Worm (Caenorhabditis elegans) whole organism, L4/young adult: Measurements from ENCODE around the gene dmd-5.
"Not testable (repeated sequence)": the region's sequence is repeated elsewhere in the genome, so short reads cannot be mapped to it uniquely, and the experiment has no call there.

Experiments used
- W03F9.2 ChIP-seq: fragments of 150-350 bp; optimal IDR thresholded peaks from 2 replicates; lab custom pipeline; 2014; ENCODE audit warnings: missing biosample characterization, missing genetic modification characterization
- dao-5 ChIP-seq: sonication (generic microtip); optimal IDR thresholded peaks from 2 replicates; lab custom pipeline; 2016; ENCODE audit warnings: missing genotype, missing genetic modification characterization, moderate library complexity, missing compliant biosample characterization
- him-1 ChIP-seq: sonication (generic microtip); optimal IDR thresholded peaks from 2 replicates; lab custom pipeline; 2016; ENCODE audit warnings: missing genotype, missing genetic modification reagents, missing genetic modification characterization, missing compliant biosample characterization

Gene dmd-5

DNA sequence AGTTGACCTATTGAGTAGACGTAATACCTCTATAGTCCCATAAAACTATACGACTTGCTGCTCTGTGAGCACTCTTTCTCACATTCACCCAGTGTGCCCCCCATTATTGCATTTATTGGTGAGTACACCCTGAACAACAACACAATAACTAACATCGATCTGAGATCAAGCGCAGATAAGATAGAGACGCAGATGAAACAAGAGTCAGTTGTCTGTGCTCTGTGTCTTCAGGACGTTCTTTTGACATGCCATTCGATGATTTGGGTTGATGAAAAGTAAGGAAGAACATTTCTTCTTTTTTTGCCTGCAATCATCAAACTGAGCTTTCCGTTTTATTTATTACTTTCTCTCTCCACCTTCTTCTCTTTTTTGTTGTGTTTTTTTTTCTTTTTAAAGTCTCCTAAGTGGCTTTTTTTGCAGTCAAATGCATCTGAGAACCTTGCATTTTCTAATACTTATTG is 16.3 kb upstream of the dmd-5 start, which contains the start of gene lect-2:
Gene lect-2, plus strand, starts transcription at position 411 of the 461 bp plus-strand sequence.
- no peak for TF ChIP-seq him-1 (tag; lab: Kevin White, UChicago)
- no peak for TF ChIP-seq dao-5 (tag; lab: Kevin White, UChicago)
- TF ChIP-seq W03F9.2 (tag; lab: Kevin White, UChicago): no peak

DNA sequence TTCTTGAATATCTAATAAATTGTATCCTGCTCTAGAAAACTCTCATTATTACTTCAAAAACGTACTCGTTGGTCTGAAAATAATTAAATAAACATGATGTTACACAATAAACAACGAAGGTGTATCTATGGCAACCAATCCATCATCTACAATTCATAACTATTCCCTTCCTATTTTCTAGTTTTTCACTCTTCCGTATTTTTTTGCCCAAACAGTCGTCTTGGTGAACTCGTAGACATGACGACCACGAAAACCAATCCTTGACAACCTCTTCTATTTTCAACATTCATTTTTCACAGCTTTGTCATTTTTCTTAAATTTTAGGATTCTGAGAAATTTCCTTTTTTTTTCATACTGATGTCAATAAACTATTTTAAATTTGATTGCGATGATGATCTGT is 14.8 kb upstream of the dmd-5 start, which contains the start of gene K05F1.13:
Gene K05F1.13, plus strand, starts transcription at position 301 of the 400 bp plus-strand sequence.
- TF ChIP-seq W03F9.2 (tag; lab: Kevin White, UChicago) (no peak), dao-5 (tag; lab: Kevin White, UChicago) (no peak), him-1 (tag; lab: Kevin White, UChicago) (no peak)

ce11 chrII:5785504-5785903 is 11.5 kb upstream of the dmd-5 start:
- TF ChIP-seq dao-5 (tag; lab: Kevin White, UChicago): no peak
- no peak for TF ChIP-seq him-1 (tag; lab: Kevin White, UChicago)
- no peak for TF ChIP-seq W03F9.2 (tag; lab: Kevin White, UChicago)

DNA sequence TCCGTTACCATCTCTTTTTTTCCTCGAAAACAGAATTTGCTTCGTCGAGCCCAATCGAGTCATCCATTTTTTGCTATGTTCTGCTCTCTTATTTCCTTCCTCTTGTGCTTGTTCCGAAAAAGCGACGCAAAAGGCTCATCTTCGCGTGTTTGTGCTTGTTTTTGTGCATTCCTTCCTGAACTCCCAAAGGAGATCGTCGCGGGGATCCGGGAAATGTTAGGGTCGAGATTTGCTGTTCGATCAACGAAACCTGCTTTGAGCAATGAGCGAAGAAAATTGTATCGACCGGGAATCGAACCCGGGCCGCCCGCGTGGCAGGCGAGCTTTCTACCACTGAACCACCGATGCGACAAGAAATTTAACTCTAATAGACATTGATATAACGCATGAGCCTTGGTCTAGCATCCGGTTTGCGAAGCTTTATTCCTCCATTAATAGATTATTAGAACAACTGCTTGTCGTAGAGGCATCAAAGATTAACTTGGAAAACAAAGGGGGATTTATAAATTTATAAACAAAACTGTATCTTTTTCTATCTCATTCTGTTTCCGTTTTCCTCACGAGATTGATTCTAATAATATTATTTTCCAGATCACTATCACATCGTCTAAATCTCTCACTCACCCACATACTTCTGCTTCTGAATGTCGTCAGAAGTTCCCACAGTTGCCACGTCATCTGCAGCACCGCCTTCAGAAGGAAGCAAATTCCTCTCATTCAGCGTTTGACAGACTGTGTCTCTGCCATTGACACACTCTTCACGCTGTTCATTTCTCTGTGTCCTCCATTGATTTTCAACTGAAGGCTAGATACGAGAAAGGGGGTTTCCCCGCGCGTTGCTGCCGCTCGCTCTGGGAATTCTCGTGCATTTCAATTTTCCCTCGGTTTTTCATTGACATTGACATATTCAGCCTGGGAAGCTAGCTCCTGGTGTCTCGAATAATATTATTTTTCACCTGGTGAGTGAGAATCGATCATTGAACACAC is 8.2 kb upstream of the dmd-5 start, which contains the start of gene K05F1.6:
Gene K05F1.6, plus strand, starts transcription at position 586 of the 987 bp plus-strand sequence.
- TF ChIP-seq him-1 (tag; lab: Kevin White, UChicago): peak; percentile 34
- TF ChIP-seq W03F9.2 (tag; lab: Kevin White, UChicago): peak; percentile 67
- peak; percentile 47 for TF ChIP-seq dao-5 (tag; lab: Kevin White, UChicago)

ce11 chrII:5779866-5780265 is 5.8 kb upstream of the dmd-5 start:
- TF ChIP-seq him-1 (tag; lab: Kevin White, UChicago) (peak; percentile 75), dao-5 (tag; lab: Kevin White, UChicago) (no peak), W03F9.2 (tag; lab: Kevin White, UChicago) (no peak)

- TF ChIP-seq W03F9.2 (tag; lab: Kevin White, UChicago) (no peak), him-1 (tag; lab: Kevin White, UChicago) (no peak), dao-5 (tag; lab: Kevin White, UChicago) (no peak)
Observed at ce11 chrII:5777372-5777771, 3.4 kb upstream of the dmd-5 start.

DNA sequence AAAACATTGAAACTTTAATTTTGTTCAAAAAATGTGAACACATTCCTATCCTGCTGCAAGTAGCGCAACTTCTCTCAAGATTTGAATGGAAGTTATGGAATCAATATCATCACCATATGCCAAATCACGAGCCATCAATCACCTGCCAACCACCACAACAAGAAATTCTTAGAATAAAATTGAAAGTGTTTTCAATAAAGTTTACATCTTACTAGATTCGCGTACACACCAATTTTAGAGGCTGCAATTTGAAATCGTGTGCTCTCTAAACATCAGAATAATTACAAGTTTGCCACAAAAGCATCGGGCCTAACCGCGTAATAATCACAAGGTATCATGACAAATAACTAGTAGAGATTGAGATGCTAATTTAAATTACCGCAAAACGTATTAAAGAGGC is 859 bp upstream of the dmd-5 start:
- TF ChIP-seq W03F9.2 (tag; lab: Kevin White, UChicago) (no peak), him-1 (tag; lab: Kevin White, UChicago) (no peak), dao-5 (tag; lab: Kevin White, UChicago) (no peak)

- TF ChIP-seq dao-5 (tag; lab: Kevin White, UChicago) (no peak), W03F9.2 (tag; lab: Kevin White, UChicago) (no peak), him-1 (tag; lab: Kevin White, UChicago) (peak; percentile 28)
Observed at ce11 chrII:5772547-5773142, 1.4 kb downstream of the dmd-5 start.

ce11 chrII:5768274-5768820 is 5.7 kb downstream of the dmd-5 start:
- TF ChIP-seq dao-5 (tag; lab: Kevin White, UChicago): no peak
- no peak for TF ChIP-seq W03F9.2 (tag; lab: Kevin White, UChicago)
- TF ChIP-seq him-1 (tag; lab: Kevin White, UChicago): no peak

DNA sequence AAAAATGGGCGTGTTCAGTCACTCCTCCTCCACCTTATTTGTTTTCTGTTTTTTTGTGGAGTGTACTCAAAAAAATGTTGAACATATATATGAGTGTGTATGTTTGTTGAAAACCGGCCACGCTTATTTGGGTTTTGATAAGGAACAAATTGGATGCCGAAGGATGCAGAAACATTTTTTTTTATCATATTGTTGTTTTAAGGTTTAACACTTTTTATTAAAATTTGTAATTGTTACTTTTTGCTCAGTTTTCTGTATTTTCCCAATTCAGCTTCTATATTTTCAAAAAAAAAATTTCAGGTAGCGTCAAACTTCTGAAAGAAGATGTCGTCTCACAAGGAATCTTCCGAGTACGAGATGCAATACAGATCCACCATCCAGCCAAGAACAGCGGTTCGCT is 8.7 kb downstream of the dmd-5 start, which contains the start of gene ifb-1:
Gene ifb-1, plus strand, starts transcription at position 301 of the 400 bp plus-strand sequence.
- no peak for TF ChIP-seq W03F9.2 (tag; lab: Kevin White, UChicago)
- TF ChIP-seq him-1 (tag; lab: Kevin White, UChicago): no peak
- TF ChIP-seq dao-5 (tag; lab: Kevin White, UChicago): no peak

- TF ChIP-seq dao-5, W03F9.2, him-1 (tag; lab: Kevin White, UChicago): not testable (repeated sequence)
Observed at ce11 chrII:5757656-5758055, 16.4 kb downstream of the dmd-5 start, which contains the start of the genes F10C1.3 and F10C1.23. F10C1.3 (minus strand) TSS chrII:5757756. F10C1.23 (plus strand) TSS chrII:5758040.

DNA sequence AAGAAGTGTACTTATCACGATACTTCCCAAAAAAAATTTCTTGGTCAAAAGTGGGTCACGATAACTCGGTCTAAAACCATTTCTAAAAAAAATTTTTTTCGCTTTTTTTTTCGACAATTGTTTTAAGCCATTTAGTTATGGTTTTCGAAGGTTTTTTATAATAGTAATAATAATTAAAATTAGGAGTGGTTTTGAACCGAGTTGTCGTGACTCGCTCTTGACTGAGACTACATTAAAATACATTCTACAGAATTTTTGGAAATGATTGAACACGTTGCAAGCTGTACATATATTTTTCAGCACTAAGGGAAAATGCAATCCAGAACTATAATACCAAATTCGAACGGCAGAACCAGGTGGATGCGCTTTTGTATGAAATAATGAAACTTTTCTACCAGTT is 19.9 kb downstream of the dmd-5 start, which contains the start of gene F10C1.8:
Gene F10C1.8, plus strand, starts transcription at position 301 of the 400 bp plus-strand sequence.
- TF ChIP-seq him-1 (tag; lab: Kevin White, UChicago): no peak
- no peak for TF ChIP-seq dao-5 (tag; lab: Kevin White, UChicago)
- TF ChIP-seq W03F9.2 (tag; lab: Kevin White, UChicago): no peak
